Worm (Caenorhabditis elegans): ENCODE results near the gene lgc-16.

ce11 chrX:12108517-12109216 lies 9.8 kb upstream of the lgc-16 start, which contains the start of the genes W03G11.2 and lgc-13:
- TF ChIP-seq aly-1 (tag; optimal IDR thresholded peaks at IDR 0.05) (no peak), hmg-4 (GFP tag; optimal IDR thresholded peaks at IDR 0.05) (no peak), ama-1 (optimal IDR thresholded peaks at IDR 0.05) (no peak), tbx-37 (GFP tag; conservative IDR thresholded peaks at IDR 0.05) (no peak), scrt-1 (GFP tag; IDR thresholded peaks at IDR 0.05) (no peak), hnd-1 (tag; optimal IDR thresholded peaks at IDR 0.05) (no peak), B0310.2 (tag; optimal IDR thresholded peaks at IDR 0.05) (no peak), F13C5.2 (tag; optimal IDR thresholded peaks at IDR 0.05) (no peak), flt-1 (GFP tag; IDR thresholded peaks at IDR 0.05) (no peak)
